Fruit fly (Drosophila melanogaster) whole organism, embryonic: ENCODE measurements around the gene Aprt.
A peak's percentile ranks its signal among the peaks of the same experiment; 100 is the strongest.

Experiments
- CG12104 ChIP-seq: fragments of 200-800 bp; sonication (Bioruptor generic); optimal IDR thresholded peaks from 3 replicates; lab custom pipeline; 2016; ENCODE audit warnings: missing biosample characterization, missing genetic modification characterization
- CG13424 ChIP-seq: fragments of 200-800 bp; sonication (Bioruptor generic); optimal IDR thresholded peaks from 2 replicates; lab custom pipeline; 2019; ENCODE audit warnings: missing biosample characterization, mild to moderate bottlenecking, missing genetic modification characterization, moderate library complexity
- CG14965 ChIP-seq: fragments of 200-800 bp; sonication (Bioruptor generic); optimal IDR thresholded peaks from 2 replicates; lab custom pipeline; 2016; ENCODE audit warnings: missing biosample characterization, missing genetic modification characterization, borderline replicate concordance
- CG16813 ChIP-seq: fragments of 200-800 bp; sonication (Bioruptor generic); IDR thresholded peaks from 3 replicates; pipeline ENCODE4 v1.3.6; 2022; ENCODE audit warnings: missing biosample characterization, missing genetic modification characterization; ENCODE audit not compliant: partially characterized antibody
- CG17186 ChIP-seq: fragments of 200-800 bp; sonication (Bioruptor generic); optimal IDR thresholded peaks from 3 replicates; lab custom pipeline; 2017; ENCODE audit warnings: missing biosample characterization, missing genetic modification reagents, missing genetic modification characterization
- CG17359 ChIP-seq: fragments of 200-800 bp; sonication (Bioruptor generic); optimal IDR thresholded peaks from 3 replicates; lab custom pipeline; 2018; ENCODE audit warnings: missing biosample characterization, mild to moderate bottlenecking, missing genetic modification characterization, moderate library complexity
- CG17829 ChIP-seq: fragments of 200-800 bp; optimal IDR thresholded peaks from 2 replicates; lab custom pipeline; 2019; ENCODE audit warnings: missing biosample characterization, mild to moderate bottlenecking, missing genetic modification characterization, moderate library complexity
- CG18011 ChIP-seq: fragments of 200-800 bp; sonication (Bioruptor generic); optimal IDR thresholded peaks from 2 replicates; lab custom pipeline; 2017; ENCODE audit warnings: missing biosample characterization, missing genetic modification characterization, mild to moderate bottlenecking, moderate library complexity, missing genotype
- CG18764 ChIP-seq: fragments of 200-800 bp; sonication (Bioruptor generic); optimal IDR thresholded peaks from 3 replicates; lab custom pipeline; 2016; ENCODE audit warnings: missing biosample characterization, missing genetic modification characterization
- CG2120 ChIP-seq: fragments of 200-800 bp; sonication (Bioruptor generic); optimal IDR thresholded peaks from 3 replicates; lab custom pipeline; 2016; ENCODE audit warnings: missing biosample characterization, missing genetic modification characterization
- CG2875 ChIP-seq: fragments of 200-800 bp; sonication (Bioruptor generic); optimal IDR thresholded peaks from 2 replicates; lab custom pipeline; 2017; ENCODE audit warnings: missing biosample characterization, mild to moderate bottlenecking, missing genetic modification characterization, missing genetic modification reagents
- CG42726 ChIP-seq: fragments of 200-800 bp; sonication (Bioruptor generic); IDR thresholded peaks from 2 replicates; pipeline ENCODE4 v1.3.6; 2022; ENCODE audit warnings: missing biosample characterization, missing genetic modification characterization; ENCODE audit not compliant: partially characterized antibody
- CG4282 ChIP-seq: fragments of 200-800 bp; sonication (Bioruptor generic); optimal IDR thresholded peaks from 2 replicates; lab custom pipeline; 2016; ENCODE audit warnings: missing biosample characterization, missing genetic modification characterization
- CG4424 ChIP-seq: fragments of 200-800 bp; sonication (Bioruptor generic); optimal IDR thresholded peaks from 3 replicates; lab custom pipeline; 2016; ENCODE audit warnings: missing biosample characterization, missing genetic modification characterization
- CG6175 ChIP-seq: fragments of 200-800 bp; sonication (Bioruptor generic); IDR thresholded peaks from 3 replicates; pipeline ENCODE4 v1.3.6; 2022; ENCODE audit warnings: missing biosample characterization, missing genetic modification characterization
- CG6813 ChIP-seq: fragments of 200-800 bp; sonication (Bioruptor generic); optimal IDR thresholded peaks from 2 replicates; lab custom pipeline; 2017; ENCODE audit warnings: missing biosample characterization, missing genetic modification characterization, mild to moderate bottlenecking, moderate library complexity, missing genetic modification reagents
- CG7271 ChIP-seq: fragments of 200-800 bp; sonication (Bioruptor generic); optimal IDR thresholded peaks from 2 replicates; lab custom pipeline; 2018; ENCODE audit warnings: missing biosample characterization, mild to moderate bottlenecking, missing genetic modification characterization, moderate library complexity
- CG7928 ChIP-seq: fragments of 200-800 bp; sonication (Bioruptor generic); optimal IDR thresholded peaks from 2 replicates; lab custom pipeline; 2017; ENCODE audit warnings: missing biosample characterization, mild to moderate bottlenecking, missing genetic modification characterization
- CG7963 ChIP-seq: fragments of 200-800 bp; sonication (Bioruptor generic); IDR thresholded peaks from 3 replicates; pipeline ENCODE4 v1.3.6; 2022; ENCODE audit warnings: missing biosample characterization, missing genetic modification characterization; ENCODE audit not compliant: partially characterized antibody
- CG8765 ChIP-seq: fragments of 200-800 bp; sonication (Bioruptor generic); IDR thresholded peaks from 2 replicates; pipeline ENCODE4 v1.3.6; 2022; ENCODE audit warnings: missing biosample characterization, missing genetic modification characterization
- Dbx ChIP-seq: fragments of 200-800 bp; sonication (Bioruptor generic); IDR thresholded peaks from 3 replicates; pipeline ENCODE4 v1.3.6; 2022; ENCODE audit warnings: missing biosample characterization, missing genetic modification characterization
- Eip74EF ChIP-seq, 2 experiments: fragments of 200-800 bp in 1 of 2; fragments of >200 bp in 1 of 2; sonication (Bioruptor generic) in 1 of 2; optimal IDR thresholded peaks; 2 replicates each; lab custom pipeline; 2017 to 2019; ENCODE audit warnings: missing biosample characterization in 2 of 2, missing genetic modification characterization in 2 of 2, mild to moderate bottlenecking in 1 of 2, moderate library complexity in 1 of 2
- Fer1 ChIP-seq: fragments of 200-800 bp; sonication (Bioruptor generic); optimal IDR thresholded peaks from 2 replicates; lab custom pipeline; 2017; ENCODE audit warnings: missing biosample characterization, mild to moderate bottlenecking, missing genetic modification characterization
- Hey ChIP-seq: fragments of 200-800 bp; sonication (Bioruptor generic); optimal IDR thresholded peaks from 3 replicates; lab custom pipeline; 2018; ENCODE audit warnings: missing biosample characterization, mild to moderate bottlenecking, missing genetic modification characterization
- NC2α ChIP-seq: fragments of 200-800 bp; sonication (Bioruptor generic); optimal IDR thresholded peaks from 2 replicates; lab custom pipeline; 2016; ENCODE audit warnings: missing biosample characterization, missing genetic modification characterization
- Six4 ChIP-seq: fragments of 200-800 bp; sonication (Bioruptor generic); optimal IDR thresholded peaks from 2 replicates; lab custom pipeline; 2016; ENCODE audit warnings: missing biosample characterization, missing genetic modification characterization
- Xbp1 ChIP-seq: fragments of 200-800 bp; sonication (Bioruptor generic); optimal IDR thresholded peaks from 3 replicates; lab custom pipeline; 2016; ENCODE audit warnings: missing biosample characterization, mild to moderate bottlenecking, missing genetic modification characterization
- abd-A ChIP-seq: fragments of 200-800 bp; sonication (Bioruptor generic); optimal IDR thresholded peaks from 3 replicates; lab custom pipeline; 2019; ENCODE audit warnings: missing biosample characterization, mild to moderate bottlenecking, missing genetic modification characterization, moderate library complexity
- ara ChIP-seq: fragments of 200-800 bp; sonication (Bioruptor generic); IDR thresholded peaks from 2 replicates; pipeline ENCODE4 v1.3.6; 2022; ENCODE audit warnings: missing biosample characterization, missing genetic modification characterization
- br ChIP-seq: fragments of >200 bp; optimal IDR thresholded peaks from 2 replicates; lab custom pipeline; 2017
- cas ChIP-seq: fragments of 200-800 bp; sonication (Bioruptor generic); IDR thresholded peaks from 2 replicates; pipeline ENCODE4 v1.3.6; 2022; ENCODE audit warnings: missing biosample characterization, missing genetic modification characterization
- croc ChIP-seq: fragments of 200-800 bp; sonication (Bioruptor generic); conservative IDR thresholded peaks from 3 replicates; pipeline ENCODE4 v1.3.6; 2022; ENCODE audit warnings: missing biosample characterization, missing genetic modification characterization
- crol ChIP-seq: fragments of 200-800 bp; sonication (Bioruptor generic); IDR thresholded peaks from 2 replicates; pipeline ENCODE4 v1.3.6; 2022; ENCODE audit warnings: missing biosample characterization, missing genetic modification characterization
- ewg ChIP-seq: fragments of 200-800 bp; sonication (Bioruptor generic); optimal IDR thresholded peaks from 3 replicates; lab custom pipeline; 2017; ENCODE audit warnings: mild to moderate bottlenecking, missing biosample characterization, missing genetic modification reagents, missing genetic modification characterization
- fru ChIP-seq: fragments of >200 bp; optimal IDR thresholded peaks from 2 replicates; lab custom pipeline; 2017
- gcm2 ChIP-seq: fragments of 200-800 bp; sonication (Bioruptor generic); optimal IDR thresholded peaks from 2 replicates; lab custom pipeline; 2016; ENCODE audit warnings: missing biosample characterization, missing genetic modification characterization
- gro ChIP-seq: fragments of 200-800 bp; sonication (Bioruptor generic); optimal IDR thresholded peaks from 2 replicates; lab custom pipeline; 2016; ENCODE audit warnings: missing biosample characterization, missing genetic modification characterization
- kah ChIP-seq: fragments of 200-800 bp; sonication (Bioruptor generic); optimal IDR thresholded peaks from 2 replicates; lab custom pipeline; 2018; ENCODE audit warnings: missing biosample characterization, mild to moderate bottlenecking, missing genetic modification characterization
- klu ChIP-seq: fragments of 200-800 bp; sonication (Bioruptor generic); IDR thresholded peaks from 2 replicates; pipeline ENCODE4 v1.3.6; 2022; ENCODE audit warnings: missing biosample characterization, missing genetic modification characterization
- nom ChIP-seq: fragments of 200-800 bp; sonication (Bioruptor generic); optimal IDR thresholded peaks from 2 replicates; lab custom pipeline; 2017; ENCODE audit warnings: missing biosample characterization, missing genetic modification characterization, mild to moderate bottlenecking, moderate library complexity, missing genetic modification reagents
- odd ChIP-seq: fragments of 200-800 bp; sonication (Bioruptor generic); optimal IDR thresholded peaks from 2 replicates; lab custom pipeline; 2017; ENCODE audit warnings: missing biosample characterization, mild to moderate bottlenecking, missing genetic modification characterization
- org-1 ChIP-seq: fragments of 200-800 bp; sonication (Bioruptor generic); optimal IDR thresholded peaks from 2 replicates; lab custom pipeline; 2017; ENCODE audit warnings: missing biosample characterization, missing genetic modification characterization
- pan ChIP-seq, 4 experiments: fragments of >200 bp in 3 of 4; fragments of 200-800 bp in 1 of 4; sonication (Bioruptor generic) in 1 of 4; optimal IDR thresholded peaks in 3 of 4; IDR thresholded peaks in 1 of 4; 2 replicates each; pipeline versions ENCODE4 v1.3.6 to Lab custom; 2017 to 2022; ENCODE audit warnings: missing biosample characterization in 2 of 4, missing genetic modification characterization in 2 of 4, mixed read lengths in 1 of 4
- schlank ChIP-seq: fragments of 200-800 bp; sonication (Bioruptor generic); optimal IDR thresholded peaks from 2 replicates; lab custom pipeline; 2018; ENCODE audit warnings: missing biosample characterization, mild to moderate bottlenecking, missing genetic modification characterization
- sens ChIP-seq: fragments of 200-800 bp; sonication (Bioruptor generic); peaks from one replicate; lab custom pipeline; 2016; ENCODE audit warnings: missing biosample characterization, missing genetic modification characterization
- ssp ChIP-seq: fragments of 200-800 bp; sonication (Bioruptor generic); IDR thresholded peaks from 2 replicates; pipeline ENCODE4 v1.3.6; 2022; ENCODE audit warnings: missing biosample characterization, missing genetic modification characterization
- stc ChIP-seq: fragments of 200-800 bp; sonication (Bioruptor generic); IDR thresholded peaks from 2 replicates; pipeline ENCODE4 v1.3.6; 2022; ENCODE audit warnings: missing biosample characterization, missing genetic modification characterization
- tup ChIP-seq: fragments of 200-800 bp; sonication (Bioruptor generic); optimal IDR thresholded peaks from 2 replicates; lab custom pipeline; 2016; ENCODE audit warnings: missing biosample characterization, mild to moderate bottlenecking, missing genetic modification characterization, moderate library complexity
- usp ChIP-seq: fragments of >200 bp; optimal IDR thresholded peaks from 2 replicates; lab custom pipeline; 2017; ENCODE audit warnings: missing biosample characterization, missing genetic modification characterization
- wdn ChIP-seq: fragments of 200-800 bp; sonication (Bioruptor generic); IDR thresholded peaks from 2 replicates; pipeline ENCODE4 v1.3.6; 2022; ENCODE audit warnings: missing biosample characterization, missing genetic modification characterization
- z ChIP-seq: fragments of 200-800 bp; sonication (Bioruptor generic); IDR thresholded peaks from 3 replicates; pipeline ENCODE4 v1.3.6; 2022; ENCODE audit warnings: missing biosample characterization, missing genetic modification characterization

Aprt gene

DNA sequence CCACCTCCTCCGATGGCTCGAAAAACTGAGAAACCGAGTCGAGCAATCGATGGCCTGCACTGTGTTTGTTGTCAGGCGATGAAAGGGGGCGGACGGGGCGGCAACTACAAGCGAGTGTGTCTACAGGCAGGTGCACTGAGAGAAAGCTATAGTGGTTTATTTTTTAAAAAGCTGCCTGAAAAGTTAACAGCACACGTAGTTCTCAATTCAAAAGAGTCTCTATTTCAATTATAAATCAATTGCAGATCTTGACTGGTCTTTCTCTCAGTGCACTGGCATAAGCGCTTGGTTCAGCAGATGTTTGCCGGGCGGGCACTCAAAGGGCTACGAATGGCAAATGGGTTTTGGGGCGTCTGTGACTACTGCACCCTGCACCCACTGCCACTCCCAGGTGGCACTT, 4.1 kb downstream of the Aprt start (continued):
- no peak for TF ChIP-seq kah
- no peak for TF ChIP-seq CG6175 (GFP tag; lab: Robert Waterston, UW)
- no peak for TF ChIP-seq ewg
- TF ChIP-seq ssp, result peak; percentile 59; the same call in 1 of the 2 replicates
- TF ChIP-seq org-1 (GFP tag; lab: Kevin White, UChicago), result no peak
- no peak for TF ChIP-seq CG7963 (GFP tag; lab: Robert Waterston, UW)
- no peak for TF ChIP-seq CG4282 (GFP tag; lab: Kevin White, UChicago)
- no peak for TF ChIP-seq nom (GFP tag; lab: Kevin White, UChicago)
- no peak for TF ChIP-seq ara (GFP tag; lab: Robert Waterston, UW)
- TF ChIP-seq CG4424, result no peak
- TF ChIP-seq odd (GFP tag; lab: Kevin White, UChicago), result no peak
- no peak for TF ChIP-seq pan (optimal IDR thresholded peaks at IDR 0.05; lab: Kevin White, UChicago)
- TF ChIP-seq pan (GFP tag; optimal IDR thresholded peaks at IDR 0.05 in 1 of 2, IDR thresholded peaks at IDR 0.05 in 1 of 2), result peak in 1 of 2 experiments; percentile 71
- TF ChIP-seq CG17829, result peak; percentile 17
- no peak for TF ChIP-seq CG14965 (GFP tag; lab: Kevin White, UChicago)
- TF ChIP-seq Fer1 (GFP tag; lab: Kevin White, UChicago), result peak; percentile 51
- TF ChIP-seq cas (GFP tag; lab: Robert Waterston, UW), result no peak
- no peak for TF ChIP-seq abd-A (tag; lab: Kevin White, UChicago)
- TF ChIP-seq Eip74EF (GFP tag; optimal IDR thresholded peaks at IDR 0.05; lab: Kevin White, UChicago), result no peak
- TF ChIP-seq br (lab: Kevin White, UChicago), result no peak
- no peak for TF ChIP-seq CG13424 (tag; lab: Kevin White, UChicago)
- TF ChIP-seq CG2875 (GFP tag; lab: Kevin White, UChicago), result no peak
- no peak for TF ChIP-seq schlank (tag; lab: Kevin White, UChicago)
- TF ChIP-seq wdn (GFP tag; lab: Robert Waterston, UW), result no peak
- no peak for TF ChIP-seq CG7271
- TF ChIP-seq CG6813 (GFP tag; lab: Kevin White, UChicago), result peak; percentile 19
- no peak for TF ChIP-seq gro (GFP tag; lab: Kevin White, UChicago)
- TF ChIP-seq CG17186, result no peak
- no peak for TF ChIP-seq fru (lab: Kevin White, UChicago)
- TF ChIP-seq tup (GFP tag; lab: Kevin White, UChicago), result no peak
- TF ChIP-seq CG8765 (GFP tag; lab: Robert Waterston, UW), result no peak
- no peak for TF ChIP-seq CG7928 (GFP tag; lab: Kevin White, UChicago)
- no peak for TF ChIP-seq sens
- no peak for TF ChIP-seq CG42726 (GFP tag; lab: Robert Waterston, UW)
- no peak for TF ChIP-seq gcm2 (GFP tag; lab: Kevin White, UChicago)
- peak; percentile 68 for TF ChIP-seq Dbx (GFP tag; lab: Robert Waterston, UW)
- 0 out of 3 replicates have a peak, but pooled peaks have one; percentile 14 for TF ChIP-seq croc (GFP tag; lab: Robert Waterston, UW)
- TF ChIP-seq CG2120 (GFP tag; lab: Kevin White, UChicago), result no peak
- TF ChIP-seq Six4 (GFP tag; lab: Kevin White, UChicago), result no peak
- no peak for TF ChIP-seq usp (GFP tag; lab: Kevin White, UChicago)
- TF ChIP-seq z (GFP tag; lab: Robert Waterston, UW), result no peak
- no peak for TF ChIP-seq CG12104 (GFP tag; lab: Kevin White, UChicago)
- no peak for TF ChIP-seq crol
- TF ChIP-seq CG17359 (tag; lab: Kevin White, UChicago), result peak; percentile 51
- no peak for TF ChIP-seq CG18764 (GFP tag; lab: Kevin White, UChicago)
- TF ChIP-seq CG16813, result no peak
- peak; percentile 44; the same call in 1 of the 2 replicates for TF ChIP-seq klu
- no peak for TF ChIP-seq CG18011
- no peak for TF ChIP-seq Hey (tag; lab: Kevin White, UChicago)
- peak; percentile 53 for TF ChIP-seq stc
- no peak for TF ChIP-seq Xbp1 (GFP tag; lab: Kevin White, UChicago)
- no peak for TF ChIP-seq NC2α (GFP tag; lab: Kevin White, UChicago)
